Fruit fly (Drosophila melanogaster) whole organism, prepupa: Measurements from ENCODE around the gene CG18528.
A peak's percentile ranks its signal among the peaks of the same experiment; 100 is the strongest.

Experiments
- CG10631 ChIP-seq: fragments of 200-800 bp; sonication (Bioruptor generic); optimal IDR thresholded peaks from 2 replicates; lab custom pipeline; 2016; ENCODE audit warnings: missing biosample characterization, missing genetic modification characterization
- CG11294 ChIP-seq: fragments of 200-800 bp; sonication (Bioruptor generic); IDR thresholded peaks from 2 replicates; pipeline ENCODE4 v1.3.6; 2022; ENCODE audit warnings: missing biosample characterization, missing genetic modification characterization
- CG11902 ChIP-seq: fragments of 200-800 bp; sonication (Bioruptor generic); optimal IDR thresholded peaks from 3 replicates; lab custom pipeline; 2016; ENCODE audit warnings: missing biosample characterization, missing genetic modification characterization
- CG1621 ChIP-seq: fragments of 200-800 bp; sonication (Bioruptor generic); optimal IDR thresholded peaks from 3 replicates; lab custom pipeline; 2018; ENCODE audit warnings: missing biosample characterization, mild to moderate bottlenecking, missing genetic modification characterization
- CG31627 ChIP-seq: fragments of 200-800 bp; sonication (Bioruptor generic); optimal IDR thresholded peaks from 3 replicates; lab custom pipeline; 2016; ENCODE audit warnings: missing biosample characterization, missing genetic modification characterization
- CG32006 ChIP-seq: fragments of 200-800 bp; sonication (Bioruptor generic); optimal IDR thresholded peaks from 3 replicates; lab custom pipeline; 2017; ENCODE audit warnings: missing biosample characterization, mild to moderate bottlenecking, missing genetic modification characterization
- CG34406 ChIP-seq: fragments of 200-800 bp; sonication (Bioruptor generic); optimal IDR thresholded peaks from 3 replicates; lab custom pipeline; 2016; ENCODE audit warnings: missing biosample characterization, missing genetic modification characterization
- CG3919 ChIP-seq: fragments of 200-800 bp; sonication (Bioruptor generic); optimal IDR thresholded peaks from 3 replicates; lab custom pipeline; 2016; ENCODE audit warnings: missing biosample characterization, missing genetic modification characterization
- CG6163 ChIP-seq: fragments of 200-800 bp; sonication (Bioruptor generic); IDR thresholded peaks from 3 replicates; pipeline ENCODE4 v1.3.6; 2022; ENCODE audit warnings: missing biosample characterization, missing genetic modification characterization
- CG6276 ChIP-seq: fragments of 200-800 bp; sonication (Bioruptor generic); optimal IDR thresholded peaks from 2 replicates; lab custom pipeline; 2017; ENCODE audit warnings: missing biosample characterization, mild to moderate bottlenecking, missing genetic modification characterization
- CG6808 ChIP-seq: fragments of 200-800 bp; sonication (Bioruptor generic); optimal IDR thresholded peaks from 3 replicates; lab custom pipeline; 2017; ENCODE audit warnings: missing biosample characterization, missing genetic modification characterization, mild to moderate bottlenecking, moderate library complexity, missing genetic modification reagents
- CG6854 ChIP-seq: fragments of 200-800 bp; sonication (Bioruptor generic); optimal IDR thresholded peaks from 2 replicates; lab custom pipeline; 2017; ENCODE audit warnings: missing biosample characterization, mild to moderate bottlenecking, missing genetic modification characterization
- CG8632 ChIP-seq: fragments of 200-800 bp; sonication (Bioruptor generic); optimal IDR thresholded peaks from 3 replicates; lab custom pipeline; 2016; ENCODE audit warnings: missing biosample characterization, missing genetic modification characterization
- Eip78C ChIP-seq: fragments of 200-800 bp; sonication (Bioruptor generic); peaks from one replicate; lab custom pipeline; 2016; ENCODE audit warnings: missing biosample characterization, missing genetic modification characterization
- Ets21C ChIP-seq: fragments of 200-800 bp; sonication (Bioruptor generic); optimal IDR thresholded peaks from 3 replicates; lab custom pipeline; 2016; ENCODE audit warnings: missing biosample characterization, missing genetic modification characterization
- Gug ChIP-seq: fragments of 200-800 bp; sonication (Bioruptor generic); IDR thresholded peaks from 2 replicates; pipeline ENCODE4 v1.3.6; 2022; ENCODE audit warnings: missing biosample characterization, missing genetic modification characterization
- Hr39 ChIP-seq: fragments of 200-800 bp; sonication (Bioruptor generic); optimal IDR thresholded peaks from 2 replicates; lab custom pipeline; 2016; ENCODE audit warnings: missing biosample characterization, missing genetic modification characterization
- Met ChIP-seq: fragments of 200-800 bp; sonication (Bioruptor generic); optimal IDR thresholded peaks from 3 replicates; lab custom pipeline; 2016; ENCODE audit warnings: missing biosample characterization, missing genetic modification characterization
- OdsH ChIP-seq: fragments of 200-800 bp; sonication (Bioruptor generic); optimal IDR thresholded peaks from 3 replicates; lab custom pipeline; 2016; ENCODE audit warnings: missing biosample characterization, missing genetic modification characterization
- Smox ChIP-seq: fragments of 200-800 bp; sonication (Bioruptor generic); optimal IDR thresholded peaks from 3 replicates; lab custom pipeline; 2016; ENCODE audit warnings: missing biosample characterization, missing genetic modification characterization
- Sox102F ChIP-seq: fragments of 200-800 bp; sonication (Bioruptor generic); optimal IDR thresholded peaks from 2 replicates; lab custom pipeline; 2016; ENCODE audit warnings: missing biosample characterization, mild to moderate bottlenecking, missing genetic modification characterization
- Sox15 ChIP-seq: fragments of 200-800 bp; sonication (Bioruptor generic); optimal IDR thresholded peaks from 3 replicates; lab custom pipeline; 2016; ENCODE audit warnings: missing biosample characterization, missing genetic modification characterization
- achi ChIP-seq: fragments of 200-800 bp; sonication (Bioruptor generic); optimal IDR thresholded peaks from 3 replicates; lab custom pipeline; 2016; ENCODE audit warnings: missing biosample characterization, missing genetic modification characterization
- cyc ChIP-seq: fragments of 200-800 bp; sonication (Bioruptor generic); optimal IDR thresholded peaks from 3 replicates; lab custom pipeline; 2016; ENCODE audit warnings: missing biosample characterization, missing genetic modification characterization
- dsx ChIP-seq: fragments of 200-800 bp; optimal IDR thresholded peaks from 3 replicates; lab custom pipeline; 2019; ENCODE audit warnings: missing biosample characterization, mild to moderate bottlenecking, missing genetic modification characterization, moderate library complexity; ENCODE audit not compliant: poor library complexity, severe bottlenecking
- esn ChIP-seq: fragments of 200-800 bp; sonication (Bioruptor generic); optimal IDR thresholded peaks from 2 replicates; lab custom pipeline; 2016; ENCODE audit warnings: missing biosample characterization, mild to moderate bottlenecking, missing genetic modification characterization, moderate library complexity
- fd59A ChIP-seq: fragments of 200-800 bp; sonication (Bioruptor generic); optimal IDR thresholded peaks from 2 replicates; lab custom pipeline; 2017; ENCODE audit warnings: missing biosample characterization, mild to moderate bottlenecking, missing genetic modification characterization, missing genetic modification reagents
- fd85E ChIP-seq: fragments of 200-800 bp; sonication (Bioruptor generic); optimal IDR thresholded peaks from 3 replicates; lab custom pipeline; 2016; ENCODE audit warnings: missing biosample characterization, missing genetic modification characterization
- lz ChIP-seq: fragments of 200-800 bp; sonication (Bioruptor generic); optimal IDR thresholded peaks from 3 replicates; lab custom pipeline; 2016; ENCODE audit warnings: missing biosample characterization, missing genetic modification characterization
- net ChIP-seq: fragments of 200-800 bp; sonication (Bioruptor generic); optimal IDR thresholded peaks from 3 replicates; lab custom pipeline; 2016; ENCODE audit warnings: missing biosample characterization, missing genetic modification characterization
- salr ChIP-seq, 2 experiments: fragments of 200-800 bp; sonication (Bioruptor generic); optimal IDR thresholded peaks; 3 replicates each; lab custom pipeline; 2016 to 2018; ENCODE audit warnings: missing biosample characterization in 2 of 2, missing genetic modification characterization in 2 of 2, mild to moderate bottlenecking in 1 of 2
- spab ChIP-seq: fragments of 200-800 bp; sonication (Bioruptor generic); optimal IDR thresholded peaks from 2 replicates; lab custom pipeline; 2017; ENCODE audit warnings: missing biosample characterization, mild to moderate bottlenecking, missing genetic modification characterization, missing genetic modification reagents
- ss ChIP-seq, 2 experiments: fragments of 200-800 bp; sonication (Bioruptor generic); optimal IDR thresholded peaks; 2 replicates in 1 of 2; 3 replicates in 1 of 2; lab custom pipeline; 2017 to 2018; ENCODE audit warnings: mild to moderate bottlenecking in 2 of 2, missing biosample characterization in 2 of 2, missing genetic modification characterization in 2 of 2, moderate library complexity in 1 of 2

The CG18528 gene

DNA sequence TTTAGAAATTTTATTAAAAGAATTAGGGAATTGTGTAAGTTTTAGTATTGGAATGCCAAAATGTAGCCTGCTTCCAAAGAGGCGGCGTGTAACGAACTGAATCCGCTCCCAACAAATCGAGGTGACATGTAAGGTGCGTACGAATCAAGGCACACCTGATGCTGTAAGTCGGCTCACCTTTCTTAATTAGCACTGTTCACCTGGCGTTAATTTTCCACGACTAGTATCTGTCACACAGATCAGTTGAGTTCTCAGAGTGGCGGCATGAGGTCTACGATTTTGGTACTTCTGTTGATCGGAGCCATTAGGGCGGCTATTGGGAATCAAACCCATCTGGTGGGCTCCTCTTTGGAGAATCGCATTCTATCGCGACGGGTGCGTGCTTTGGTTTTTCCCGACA is 1.6 kb upstream of the CG18528 start, which contains the start of the genes CG5762 and CG33339:
Gene CG5762 (minus strand): TSS at position 101 of the 400 bp plus-strand sequence.
Gene CG33339 (plus strand): TSS at position 265 of the 400 bp plus-strand sequence.
- no peak for TF ChIP-seq CG32006
- no peak for TF ChIP-seq CG34406 (GFP tag; lab: Kevin White, UChicago)
- no peak for TF ChIP-seq ss (GFP tag; optimal IDR thresholded peaks at IDR 0.05; lab: Kevin White, UChicago)
- TF ChIP-seq, all 60 proteins: peak for 0

DNA sequence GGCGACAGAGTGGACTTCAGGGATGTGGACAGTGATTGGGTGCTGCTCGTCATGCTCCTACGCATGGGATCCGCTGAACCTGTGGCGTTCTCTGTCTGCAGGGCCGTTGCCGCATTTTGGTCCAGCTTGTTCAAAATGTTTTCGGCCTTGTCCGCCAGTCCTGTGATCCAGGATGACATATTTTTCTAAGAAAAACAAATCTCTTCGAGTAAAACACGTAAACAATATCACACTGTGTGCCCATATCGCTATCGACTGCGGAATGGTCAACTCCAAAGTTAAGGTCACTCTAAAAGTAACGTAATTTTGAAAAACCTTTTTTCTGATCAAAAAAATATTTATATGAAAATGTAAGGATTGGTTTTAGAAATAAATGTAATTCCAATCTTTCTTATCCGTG is 2.2 kb downstream of the CG18528 start, which contains the start of gene Golgin84:
Gene Golgin84 (minus strand): TSS at position 241 of the 400 bp plus-strand sequence.
- no peak for TF ChIP-seq CG11902 (GFP tag; lab: Kevin White, UChicago)
- TF ChIP-seq Eip78C (GFP tag; lab: Kevin White, UChicago), result no peak
- no peak for TF ChIP-seq achi (GFP tag; lab: Kevin White, UChicago)
- no peak for TF ChIP-seq CG1621
- TF ChIP-seq fd59A (GFP tag; lab: Kevin White, UChicago), result no peak
- no peak for TF ChIP-seq CG6276 (GFP tag; lab: Kevin White, UChicago)
- no peak for TF ChIP-seq net (GFP tag; lab: Kevin White, UChicago)
- no peak for TF ChIP-seq fd85E
- TF ChIP-seq salr (GFP tag; optimal IDR thresholded peaks at IDR 0.05; lab: Kevin White, UChicago), result no peak
- no peak for TF ChIP-seq Smox (GFP tag; lab: Kevin White, UChicago)
- TF ChIP-seq Ets21C (GFP tag; lab: Kevin White, UChicago), result no peak

DNA sequence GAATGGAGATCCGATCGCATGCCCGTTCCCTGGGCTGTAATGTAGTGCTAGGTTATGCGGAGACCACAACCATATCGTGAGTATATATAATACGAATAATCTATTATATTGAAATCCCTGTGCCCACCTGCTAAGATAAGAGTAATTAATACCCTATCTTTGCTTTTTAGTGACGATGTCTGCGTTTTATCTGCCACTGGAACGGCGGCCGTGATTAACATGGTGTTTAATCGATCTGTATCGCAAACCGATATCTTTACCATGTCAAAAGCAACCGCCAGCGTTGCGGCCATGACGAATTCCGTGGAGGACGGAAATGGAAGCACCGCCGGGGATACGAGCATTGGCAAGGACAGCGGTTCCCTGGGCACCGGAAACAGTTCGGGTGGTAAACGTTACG is 6.5 kb downstream of the CG18528 start:
- TF ChIP-seq Hr39 (GFP tag; lab: Kevin White, UChicago) (no peak), ss (GFP tag; optimal IDR thresholded peaks at IDR 0.05; lab: Kevin White, UChicago) (no peak), CG3919 (no peak), cyc (GFP tag; lab: Kevin White, UChicago) (no peak), Sox102F (no peak), CG6163 (GFP tag; lab: Robert Waterston, UW) (no peak), spab (no peak), OdsH (no peak), CG10631 (GFP tag; lab: Kevin White, UChicago) (no peak), Smox (GFP tag; lab: Kevin White, UChicago) (no peak), dsx (no peak), CG31627 (GFP tag; lab: Kevin White, UChicago) (no peak), Met (GFP tag; lab: Kevin White, UChicago) (no peak), CG32006 (no peak), CG8632 (GFP tag; lab: Kevin White, UChicago) (no peak), CG6808 (GFP tag; lab: Kevin White, UChicago) (no peak), net (GFP tag; lab: Kevin White, UChicago) (no peak), Sox15 (GFP tag; lab: Kevin White, UChicago) (no peak), CG1621 (no peak), achi (GFP tag; lab: Kevin White, UChicago) (no peak)
- TF ChIP-seq, all 60 proteins: peak for 0

DNA sequence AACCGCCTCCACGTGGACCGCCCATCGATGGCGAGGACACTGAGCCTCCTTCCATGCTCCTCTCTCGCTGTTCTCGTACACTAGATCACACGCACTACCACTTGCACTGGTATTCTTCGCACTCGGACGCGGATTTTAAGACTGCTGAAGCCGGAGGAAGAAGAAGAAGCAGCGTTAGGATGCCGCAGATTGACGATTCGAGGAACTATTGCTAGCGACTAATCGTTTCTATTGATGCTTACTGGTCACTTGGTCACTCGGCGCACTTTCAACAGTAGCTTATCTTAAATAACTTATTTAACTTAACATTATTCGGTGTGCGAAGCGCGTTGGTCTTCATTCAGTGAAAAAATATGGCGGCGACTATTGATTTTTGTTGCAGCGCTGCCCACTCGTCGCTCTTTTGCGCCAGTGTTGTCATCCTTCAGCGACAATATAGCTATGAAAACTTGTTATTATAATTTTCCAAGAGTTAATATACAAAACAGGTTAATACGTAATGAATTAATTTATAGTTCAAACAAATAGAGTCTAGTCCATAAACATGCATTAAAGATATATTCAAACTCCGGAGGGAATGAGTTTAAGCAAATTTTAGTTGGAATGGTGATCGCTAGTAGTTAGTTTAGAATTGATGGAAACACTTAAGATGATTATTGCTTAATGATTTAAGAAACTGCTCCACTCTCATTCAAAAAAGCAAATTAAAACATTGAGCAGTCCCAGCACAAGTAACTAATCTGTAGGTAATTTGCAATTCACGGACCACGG is 11.3 kb downstream of the CG18528 start, which contains the start of the genes CG5746 and CG6454:
Gene CG5746 (minus strand): TSS at position 372 of the 771 bp plus-strand sequence.
Gene CG6454 (plus strand): TSS at position 763 of the 771 bp plus-strand sequence.
- peak; percentile 79 for TF ChIP-seq CG31627 (GFP tag; lab: Kevin White, UChicago)
- peak; percentile 18; the same call in 1 of the 2 replicates for TF ChIP-seq CG11294 (GFP tag; lab: Robert Waterston, UW)
- TF ChIP-seq cyc (GFP tag; lab: Kevin White, UChicago), result peak; percentile 61
- peak; percentile 47 for TF ChIP-seq Sox15 (GFP tag; lab: Kevin White, UChicago)
- TF ChIP-seq CG6854 (GFP tag; lab: Kevin White, UChicago), result no peak
- TF ChIP-seq lz (GFP tag; lab: Kevin White, UChicago), result peak; percentile 75
- peak; percentile 44 for TF ChIP-seq CG11902 (GFP tag; lab: Kevin White, UChicago)
- TF ChIP-seq CG10631 (GFP tag; lab: Kevin White, UChicago), result no peak
- TF ChIP-seq esn (GFP tag; lab: Kevin White, UChicago), result peak; percentile 76
- 0 out of 2 replicates have a peak, but pooled peaks have one; percentile 9 for TF ChIP-seq Gug (GFP tag; lab: Robert Waterston, UW)
